Worm (Caenorhabditis elegans): Measurements from ENCODE around the gene nep-8.

ce11 chrII:3403535-3403934, at the start of gene nep-8:
- TF ChIP-seq aly-1 (tag; optimal IDR thresholded peaks at IDR 0.05) (no peak), flt-1 (GFP tag; IDR thresholded peaks at IDR 0.05) (no peak), F13C5.2 (tag; optimal IDR thresholded peaks at IDR 0.05) (no peak), ama-1 (optimal IDR thresholded peaks at IDR 0.05) (no peak), ceh-13 (GFP tag; optimal IDR thresholded peaks at IDR 0.05) (no peak), hmg-4 (GFP tag; optimal IDR thresholded peaks at IDR 0.05) (no peak), sea-1 (GFP tag; conservative IDR thresholded peaks at IDR 0.05) (no peak), tra-4 (tag; optimal IDR thresholded peaks at IDR 0.05) (no peak), ceh-36 (tag; optimal IDR thresholded peaks at IDR 0.05) (no peak), tbx-37 (GFP tag; conservative IDR thresholded peaks at IDR 0.05) (no peak), tbx-11 (GFP tag; IDR thresholded peaks at IDR 0.05) (no peak), pes-1 (GFP tag; IDR thresholded peaks at IDR 0.05) (no peak), hmbx-1 (tag; optimal IDR thresholded peaks at IDR 0.05) (no peak), scrt-1 (GFP tag; IDR thresholded peaks at IDR 0.05) (no peak)
